Fruit fly (Drosophila melanogaster): ENCODE results near the gene S-Lap3.

Gene S-Lap3

DNA sequence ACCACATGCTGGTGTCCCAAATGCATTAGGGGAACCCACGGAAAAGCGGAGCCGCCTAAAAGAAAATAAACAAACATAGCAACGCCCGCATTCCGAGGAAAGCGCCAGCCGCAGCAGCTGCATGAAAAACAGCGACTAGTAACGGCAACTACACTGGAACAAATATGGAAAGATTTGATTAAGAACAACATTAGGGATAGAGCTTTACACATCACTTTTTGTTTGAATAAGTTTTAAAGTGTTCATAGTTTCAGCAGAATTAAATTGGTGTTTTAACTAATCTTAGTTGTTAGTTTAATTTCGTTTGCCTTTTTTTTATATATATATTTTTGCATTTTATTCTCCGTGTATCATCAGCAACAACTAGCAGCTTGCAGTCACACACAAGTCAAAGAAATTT, 37.0 kb upstream of the S-Lap3 start (continued):
- no peak for TF ChIP-seq CG5180 (GFP tag; optimal IDR thresholded peaks at IDR 0.05)
- no peak for TF ChIP-seq CG15073 (GFP tag; optimal IDR thresholded peaks at IDR 0.05)
- no peak for TF ChIP-seq CkIIα-i1 (GFP tag; IDR thresholded peaks at IDR 0.05)
- TF ChIP-seq sd (tag; optimal IDR thresholded peaks at IDR 0.05), result peak; percentile 76
- TF ChIP-seq fd96Cb (tag; optimal IDR thresholded peaks at IDR 0.05), result peak; percentile 57
- TF ChIP-seq CG4730 (GFP tag; IDR thresholded peaks at IDR 0.05), result no peak
- peak; percentile 41 for TF ChIP-seq CG17829 (tag; optimal IDR thresholded peaks at IDR 0.05)
- peak; percentile 8 for TF ChIP-seq oc (tag; optimal IDR thresholded peaks at IDR 0.05)
- no peak for TF ChIP-seq CG7357 (GFP tag; IDR thresholded peaks at IDR 0.05)
- TF ChIP-seq so (GFP tag; IDR thresholded peaks at IDR 0.05), result peak; percentile 8; the same call in 1 of the 3 replicates
- peak; percentile 11; the same call in 1 of the 2 replicates for TF ChIP-seq Ada2b (GFP tag; IDR thresholded peaks at IDR 0.05)
- peak; percentile 43; the same call in 1 of the 2 replicates for TF ChIP-seq esg (GFP tag; conservative IDR thresholded peaks at IDR 0.05)
- TF ChIP-seq ERR (GFP tag; optimal IDR thresholded peaks at IDR 0.05), result no peak
- no peak for TF ChIP-seq sqz (GFP tag; optimal IDR thresholded peaks at IDR 0.05)
- no peak for TF ChIP-seq CG7987 (GFP tag; optimal IDR thresholded peaks at IDR 0.05)
- no peak for TF ChIP-seq CG12219 (GFP tag; optimal IDR thresholded peaks at IDR 0.05)
- TF ChIP-seq E2f1 (GFP tag; IDR thresholded peaks at IDR 0.05), result no peak
- 0 out of 3 replicates have a peak, but pooled peaks have one; percentile 14 for TF ChIP-seq CG14050 (GFP tag; IDR thresholded peaks at IDR 0.05)
- no peak for TF ChIP-seq CG11456 (GFP tag; IDR thresholded peaks at IDR 0.05)
- no peak for TF ChIP-seq BEAF-32 (GFP tag; optimal IDR thresholded peaks at IDR 0.05)
- no peak for TF ChIP-seq repo (GFP tag; optimal IDR thresholded peaks at IDR 0.05)
- TF ChIP-seq ase (GFP tag; IDR thresholded peaks at IDR 0.05), result 0 out of 3 replicates have a peak, but pooled peaks have one; percentile 20
- TF ChIP-seq CG6683 (GFP tag; optimal IDR thresholded peaks at IDR 0.05), result no peak
- peak in 1 of 2 experiments; percentile 71 for TF ChIP-seq Hr78 (GFP tag; optimal IDR thresholded peaks at IDR 0.05)
- TF ChIP-seq crp (GFP tag; optimal IDR thresholded peaks at IDR 0.05), result no peak
- TF ChIP-seq CG8281 (tag; optimal IDR thresholded peaks at IDR 0.05), result no peak
- TF ChIP-seq CG3726 (GFP tag; IDR thresholded peaks at IDR 0.05), result no peak
- TF ChIP-seq Nf-YA (GFP tag; IDR thresholded peaks at IDR 0.05), result no peak
- peak; percentile 30 for TF ChIP-seq CG10267 (tag; optimal IDR thresholded peaks at IDR 0.05)
- no peak for TF ChIP-seq CG6854 (GFP tag; optimal IDR thresholded peaks at IDR 0.05)
- TF ChIP-seq CG18764 (GFP tag; optimal IDR thresholded peaks at IDR 0.05), result peak; percentile 26

DNA sequence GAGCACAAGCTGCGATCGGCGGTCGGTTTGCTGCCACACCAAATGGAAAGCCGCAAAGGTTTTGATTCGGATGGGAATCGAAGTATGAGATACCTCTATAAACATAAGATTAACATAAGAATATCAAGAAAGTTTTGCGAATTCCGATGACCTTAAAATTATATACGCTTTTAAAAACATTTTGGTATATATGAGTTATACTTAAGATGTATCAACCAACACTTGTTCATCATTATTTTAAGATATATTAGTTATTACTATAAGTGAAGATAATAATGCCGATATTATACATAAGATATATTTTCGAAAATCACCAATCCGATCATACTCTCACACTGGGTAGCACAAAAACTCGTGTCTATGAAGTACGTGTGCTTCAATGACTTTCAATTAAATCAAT, 36.2 kb upstream of the S-Lap3 start:
- TF ChIP-seq gem (tag; optimal IDR thresholded peaks at IDR 0.05) (peak; percentile 74), CG4820 (GFP tag; optimal IDR thresholded peaks at IDR 0.05) (peak; percentile 18), CG10274 (GFP tag; optimal IDR thresholded peaks at IDR 0.05) (no peak), CG14965 (GFP tag; optimal IDR thresholded peaks at IDR 0.05; ENCODE audit: borderline replicate concordance) (no peak), inv (GFP tag; IDR thresholded peaks at IDR 0.05; ENCODE audit: partially characterized antibody) (no peak), corto (GFP tag; optimal IDR thresholded peaks at IDR 0.05) (no peak), CG6791 (GFP tag; IDR thresholded peaks at IDR 0.05; ENCODE audit: partially characterized antibody) (no peak), CG13624 (GFP tag; optimal IDR thresholded peaks at IDR 0.05) (no peak), gsb (GFP tag; IDR thresholded peaks at IDR 0.05) (no peak), cwo (GFP tag; optimal IDR thresholded peaks at IDR 0.05) (peak; percentile 30), Sox102F (GFP tag; optimal IDR thresholded peaks at IDR 0.05) (peak; percentile 85), CG2712 (tag; optimal IDR thresholded peaks at IDR 0.05) (peak; percentile 47), CG1603 (tag; optimal IDR thresholded peaks at IDR 0.05) (no peak), ewg (GFP tag; optimal IDR thresholded peaks at IDR 0.05) (peak; percentile 42), vvl (GFP tag; IDR thresholded peaks at IDR 0.05) (no peak), CG8281 (tag; optimal IDR thresholded peaks at IDR 0.05) (no peak), stwl (tag; optimal IDR thresholded peaks at IDR 0.05) (no peak), CG17912 (GFP tag; optimal IDR thresholded peaks at IDR 0.05) (no peak), ranshi (GFP tag; IDR thresholded peaks at IDR 0.05) (no peak), Asciz (GFP tag; optimal IDR thresholded peaks at IDR 0.05) (peak; percentile 3), CG3838 (GFP tag; optimal IDR thresholded peaks at IDR 0.05) (no peak)
